Fruit fly (Drosophila melanogaster) whole organism, embryonic: ENCODE data around the gene CG5107.

Experiments used
- B-H1 ChIP-seq: fragments of 200-800 bp; sonication (Bioruptor generic); IDR thresholded peaks from 3 replicates; pipeline ENCODE4 v1.3.6; 2022; ENCODE audit warnings: missing biosample characterization, missing genetic modification characterization
- BEAF-32 ChIP-seq: fragments of 200-800 bp; sonication (Bioruptor generic); optimal IDR thresholded peaks from 3 replicates; lab custom pipeline; 2017; ENCODE audit warnings: missing biosample characterization, missing genetic modification characterization, mild to moderate bottlenecking, moderate library complexity, missing genetic modification reagents
- Bgb ChIP-seq: fragments of 200-800 bp; sonication (Bioruptor generic); IDR thresholded peaks from 2 replicates; pipeline ENCODE4 v1.3.6; 2022; ENCODE audit warnings: missing biosample characterization, missing genetic modification characterization; ENCODE audit not compliant: partially characterized antibody
- Blimp-1 ChIP-seq: fragments of 200-800 bp; sonication (Bioruptor generic); optimal IDR thresholded peaks from 3 replicates; lab custom pipeline; 2018; ENCODE audit warnings: missing biosample characterization, missing genetic modification characterization, mild to moderate bottlenecking, moderate library complexity, missing genetic modification reagents
- CG10147 ChIP-seq: fragments of 200-800 bp; sonication (Bioruptor generic); optimal IDR thresholded peaks from 2 replicates; lab custom pipeline; 2019; ENCODE audit warnings: missing biosample characterization, mild to moderate bottlenecking, missing genetic modification characterization, moderate library complexity
- CG10543 ChIP-seq: fragments of 200-800 bp; sonication (Bioruptor generic); optimal IDR thresholded peaks from 3 replicates; lab custom pipeline; 2017; ENCODE audit warnings: missing biosample characterization, mild to moderate bottlenecking, missing genetic modification characterization, moderate library complexity
- CG10959 ChIP-seq: fragments of 200-800 bp; sonication (Bioruptor generic); IDR thresholded peaks from 2 replicates; pipeline ENCODE4 v1.3.6; 2022; ENCODE audit warnings: missing biosample characterization, missing genetic modification characterization
- CG11695 ChIP-seq: fragments of 200-800 bp; sonication (Bioruptor generic); IDR thresholded peaks from 3 replicates; pipeline ENCODE4 v1.3.6; 2022; ENCODE audit warnings: missing biosample characterization, missing genetic modification characterization
- CG12219 ChIP-seq: fragments of 200-800 bp; sonication (Bioruptor generic); optimal IDR thresholded peaks from 3 replicates; lab custom pipeline; 2018; ENCODE audit warnings: missing biosample characterization, mild to moderate bottlenecking, missing genetic modification characterization
- CG13894 ChIP-seq: fragments of 200-800 bp; sonication (Bioruptor generic); optimal IDR thresholded peaks from 3 replicates; lab custom pipeline; 2018; ENCODE audit warnings: missing biosample characterization, mild to moderate bottlenecking, missing genetic modification characterization, moderate library complexity
- CG16813 ChIP-seq: fragments of 200-800 bp; sonication (Bioruptor generic); IDR thresholded peaks from 3 replicates; pipeline ENCODE4 v1.3.6; 2022; ENCODE audit warnings: missing biosample characterization, missing genetic modification characterization; ENCODE audit not compliant: partially characterized antibody
- CG3726 ChIP-seq: fragments of 200-800 bp; sonication (Bioruptor generic); IDR thresholded peaks from 3 replicates; pipeline ENCODE4, ENCODE4 v1.3.6; 2022; ENCODE audit warnings: missing biosample characterization, missing genetic modification characterization
- CG43689 ChIP-seq: fragments of 200-800 bp; sonication (Bioruptor generic); IDR thresholded peaks from 2 replicates; pipeline ENCODE4 v1.3.6; 2022; ENCODE audit warnings: missing biosample characterization, missing genetic modification characterization
- CG4617 ChIP-seq: fragments of 200-800 bp; sonication (Bioruptor generic); optimal IDR thresholded peaks from 3 replicates; lab custom pipeline; 2016; ENCODE audit warnings: missing biosample characterization, missing genetic modification characterization, borderline replicate concordance
- CG7357 ChIP-seq: fragments of 200-800 bp; sonication (Bioruptor generic); IDR thresholded peaks from 3 replicates; pipeline ENCODE4 v1.3.6; 2022; ENCODE audit warnings: missing biosample characterization, missing genetic modification characterization
- CG8765 ChIP-seq: fragments of 200-800 bp; sonication (Bioruptor generic); IDR thresholded peaks from 2 replicates; pipeline ENCODE4 v1.3.6; 2022; ENCODE audit warnings: missing biosample characterization, missing genetic modification characterization
- CG9215 ChIP-seq: fragments of 200-800 bp; sonication (Bioruptor generic); IDR thresholded peaks from 2 replicates; pipeline ENCODE4 v1.3.6; 2022; ENCODE audit warnings: missing biosample characterization, missing genetic modification characterization
- CG9797 ChIP-seq: fragments of 200-800 bp; sonication (Bioruptor generic); optimal IDR thresholded peaks from 3 replicates; lab custom pipeline; 2018; ENCODE audit warnings: missing biosample characterization, mild to moderate bottlenecking, missing genetic modification characterization
- CkIIα-i1 ChIP-seq: fragments of 200-800 bp; sonication (Bioruptor generic); IDR thresholded peaks from 2 replicates; pipeline ENCODE4 v1.3.6; 2022; ENCODE audit warnings: missing biosample characterization, missing genetic modification characterization
- Dek ChIP-seq: fragments of 200-800 bp; sonication (Bioruptor generic); optimal IDR thresholded peaks from 3 replicates; lab custom pipeline; 2019; ENCODE audit warnings: missing biosample characterization, mild to moderate bottlenecking, missing genetic modification characterization, moderate library complexity
- Fer3 ChIP-seq: fragments of 200-800 bp; sonication (Bioruptor generic); optimal IDR thresholded peaks from 2 replicates; lab custom pipeline; 2018; ENCODE audit warnings: missing biosample characterization, mild to moderate bottlenecking, missing genetic modification characterization, moderate library complexity
- GATAe ChIP-seq: fragments of 200-800 bp; sonication (Bioruptor generic); conservative IDR thresholded peaks from 2 replicates; pipeline ENCODE4 v1.3.6; 2022; ENCODE audit warnings: missing biosample characterization, missing genetic modification characterization
- MBD-R2 ChIP-seq: fragments of 200-800 bp; sonication (Bioruptor generic); IDR thresholded peaks from 2 replicates; pipeline ENCODE4 v1.3.6; 2022; ENCODE audit warnings: missing biosample characterization, missing genetic modification characterization
- Mes4 ChIP-seq: fragments of 200-800 bp; sonication (Bioruptor generic); optimal IDR thresholded peaks from 2 replicates; lab custom pipeline; 2016; ENCODE audit warnings: missing biosample characterization, missing genetic modification characterization
- Nf-YC ChIP-seq: fragments of 200-800 bp; optimal IDR thresholded peaks from 3 replicates; lab custom pipeline; 2019; ENCODE audit warnings: missing biosample characterization, mild to moderate bottlenecking, missing genetic modification characterization, moderate library complexity
- Oaz ChIP-seq: fragments of 200-800 bp; sonication (Bioruptor generic); IDR thresholded peaks from 2 replicates; pipeline ENCODE4 v1.3.6; 2022; ENCODE audit warnings: missing biosample characterization, missing genetic modification characterization
- Ptx1 ChIP-seq: fragments of 200-800 bp; sonication (Bioruptor generic); IDR thresholded peaks from 2 replicates; pipeline ENCODE4 v1.3.6; 2022; ENCODE audit warnings: missing biosample characterization, missing genetic modification characterization
- Rx ChIP-seq: fragments of 200-800 bp; sonication (Bioruptor generic); IDR thresholded peaks from 2 replicates; pipeline ENCODE4 v1.3.6; 2022; ENCODE audit warnings: missing biosample characterization, missing genetic modification characterization
- Scr ChIP-seq: fragments of 200-800 bp; sonication (Bioruptor generic); IDR thresholded peaks from 2 replicates; pipeline ENCODE4 v1.3.6; 2022; ENCODE audit warnings: missing biosample characterization, missing genetic modification characterization; ENCODE audit not compliant: partially characterized antibody
- Sry-δ ChIP-seq: fragments of 200-800 bp; sonication (Bioruptor generic); optimal IDR thresholded peaks from 2 replicates; lab custom pipeline; 2016; ENCODE audit warnings: missing biosample characterization, missing genetic modification characterization
- btn ChIP-seq: fragments of 200-800 bp; sonication (Bioruptor generic); optimal IDR thresholded peaks from 2 replicates; lab custom pipeline; 2016; ENCODE audit warnings: missing biosample characterization, missing genetic modification characterization
- croc ChIP-seq: fragments of 200-800 bp; sonication (Bioruptor generic); conservative IDR thresholded peaks from 3 replicates; pipeline ENCODE4 v1.3.6; 2022; ENCODE audit warnings: missing biosample characterization, missing genetic modification characterization
- dan ChIP-seq: fragments of 200-800 bp; sonication (Bioruptor generic); IDR thresholded peaks from 2 replicates; pipeline ENCODE4 v1.3.6; 2022; ENCODE audit warnings: missing biosample characterization, missing genetic modification characterization
- ewg ChIP-seq: fragments of 200-800 bp; sonication (Bioruptor generic); optimal IDR thresholded peaks from 3 replicates; lab custom pipeline; 2017; ENCODE audit warnings: mild to moderate bottlenecking, missing biosample characterization, missing genetic modification reagents, missing genetic modification characterization
- exex ChIP-seq: fragments of 200-800 bp; sonication (Bioruptor generic); optimal IDR thresholded peaks from 4 replicates; lab custom pipeline; 2018; ENCODE audit warnings: missing biosample characterization, mild to moderate bottlenecking, missing genetic modification characterization, moderate library complexity
- eyg ChIP-seq: fragments of 200-800 bp; sonication (Bioruptor generic); optimal IDR thresholded peaks from 3 replicates; lab custom pipeline; 2016; ENCODE audit warnings: missing biosample characterization, missing genetic modification characterization
- fd3F ChIP-seq: fragments of 200-800 bp; sonication (Bioruptor generic); optimal IDR thresholded peaks from 2 replicates; lab custom pipeline; 2018; ENCODE audit warnings: missing biosample characterization, mild to moderate bottlenecking, missing genetic modification characterization, moderate library complexity
- fd64A ChIP-seq: fragments of 200-800 bp; sonication (Bioruptor generic); optimal IDR thresholded peaks from 3 replicates; lab custom pipeline; 2018; ENCODE audit warnings: missing biosample characterization, mild to moderate bottlenecking, missing genetic modification characterization
- fd96Cb ChIP-seq: fragments of 200-800 bp; sonication (Bioruptor generic); optimal IDR thresholded peaks from 2 replicates; lab custom pipeline; 2018; ENCODE audit warnings: missing biosample characterization, mild to moderate bottlenecking, missing genetic modification characterization, moderate library complexity
- ham ChIP-seq: fragments of 200-800 bp; sonication (Bioruptor generic); IDR thresholded peaks from 2 replicates; pipeline ENCODE4 v1.3.6; 2022; ENCODE audit warnings: missing biosample characterization, missing genetic modification characterization
- hbn ChIP-seq: fragments of 200-800 bp; sonication (Bioruptor generic); IDR thresholded peaks from 2 replicates; pipeline ENCODE4 v1.3.6; 2022; ENCODE audit warnings: missing biosample characterization, missing genetic modification characterization; ENCODE audit not compliant: partially characterized antibody
- kah ChIP-seq: fragments of 200-800 bp; sonication (Bioruptor generic); optimal IDR thresholded peaks from 2 replicates; lab custom pipeline; 2018; ENCODE audit warnings: missing biosample characterization, mild to moderate bottlenecking, missing genetic modification characterization
- lab ChIP-seq: fragments of 200-800 bp; sonication (Bioruptor generic); optimal IDR thresholded peaks from 3 replicates; lab custom pipeline; 2017; ENCODE audit warnings: missing biosample characterization, missing genetic modification characterization, mild to moderate bottlenecking, moderate library complexity, missing genetic modification reagents
- lilli ChIP-seq: fragments of 200-800 bp; sonication (Bioruptor generic); optimal IDR thresholded peaks from 3 replicates; lab custom pipeline; 2016; ENCODE audit warnings: missing biosample characterization, missing genetic modification characterization
- nau ChIP-seq: fragments of 200-800 bp; sonication (Bioruptor generic); optimal IDR thresholded peaks from 3 replicates; lab custom pipeline; 2017; ENCODE audit warnings: missing biosample characterization, mild to moderate bottlenecking, missing genetic modification characterization, missing genetic modification reagents
- run ChIP-seq: fragments of 200-800 bp; sonication (Bioruptor generic); optimal IDR thresholded peaks from 3 replicates; lab custom pipeline; 2018; ENCODE audit warnings: missing biosample characterization, mild to moderate bottlenecking, missing genetic modification characterization
- schlank ChIP-seq: fragments of 200-800 bp; sonication (Bioruptor generic); optimal IDR thresholded peaks from 2 replicates; lab custom pipeline; 2018; ENCODE audit warnings: missing biosample characterization, mild to moderate bottlenecking, missing genetic modification characterization
- slbo ChIP-seq: fragments of 200-800 bp; sonication (Bioruptor generic); IDR thresholded peaks from 2 replicates; pipeline ENCODE4 v1.3.6; 2022; ENCODE audit warnings: missing biosample characterization, missing genetic modification characterization
- slp2 ChIP-seq: fragments of 200-800 bp; sonication (Bioruptor generic); optimal IDR thresholded peaks from 2 replicates; lab custom pipeline; 2016; ENCODE audit warnings: missing biosample characterization, missing genetic modification characterization

The CG5107 gene

DNA sequence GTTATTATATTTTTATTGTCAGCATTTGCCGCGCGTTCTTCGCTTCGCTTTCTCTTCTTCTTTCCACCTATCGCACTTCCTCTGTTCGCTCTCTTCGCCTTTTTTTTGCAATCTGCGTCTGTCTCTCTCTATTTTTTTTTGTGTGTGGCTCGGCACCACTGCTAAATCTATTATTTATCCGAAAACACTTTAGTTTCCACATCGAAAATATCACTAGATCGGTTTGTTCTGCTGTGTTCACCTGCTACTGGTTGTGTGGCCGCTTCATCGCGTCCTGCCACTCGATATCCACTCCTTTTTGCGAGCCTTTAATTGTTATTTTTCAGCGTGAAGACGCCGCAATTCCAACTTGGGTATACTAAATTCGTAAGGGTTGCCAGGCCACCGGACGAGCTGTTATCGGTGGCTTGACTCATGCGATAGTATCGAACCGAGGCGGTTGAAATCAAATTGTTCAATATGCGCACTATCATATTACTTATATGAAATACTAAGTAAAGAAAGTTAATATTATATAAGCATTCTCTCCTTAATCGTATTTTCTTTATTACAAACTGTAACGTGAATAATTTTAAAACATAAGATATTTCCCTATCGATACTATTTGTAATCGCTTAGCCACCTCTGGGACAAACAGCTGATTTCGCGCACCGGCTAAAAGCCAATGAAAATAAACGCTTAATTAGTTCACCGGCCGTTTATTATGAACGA is 22.4 kb upstream of the CG5107 start, which contains the start of the genes XNP, CG42488 and CG5116 (continued):
- TF ChIP-seq lab (GFP tag; lab: Kevin White, UChicago) = no peak
- peak; percentile 77 for TF ChIP-seq Sry-δ
- no peak for TF ChIP-seq CG7357
- TF ChIP-seq CG3726 (GFP tag; lab: Robert Waterston, UW) = no peak
- TF ChIP-seq fd96Cb = peak; percentile 4
- no peak for TF ChIP-seq dan
- TF ChIP-seq Bgb (GFP tag; lab: Robert Waterston, UW) = peak; percentile 97
- TF ChIP-seq schlank (tag; lab: Kevin White, UChicago) = no peak
- no peak for TF ChIP-seq CG13894 (tag; lab: Kevin White, UChicago)
- no peak for TF ChIP-seq CkIIα-i1 (GFP tag; lab: Robert Waterston, UW)
- TF ChIP-seq CG43689 = no peak
- TF ChIP-seq CG12219 (GFP tag; lab: Kevin White, UChicago) = no peak
- TF ChIP-seq slp2 (GFP tag; lab: Kevin White, UChicago) = no peak
- peak; percentile 32 for TF ChIP-seq Dek
- peak; percentile 45 for TF ChIP-seq Fer3 (tag; lab: Kevin White, UChicago)
- TF ChIP-seq nau = no peak

DNA sequence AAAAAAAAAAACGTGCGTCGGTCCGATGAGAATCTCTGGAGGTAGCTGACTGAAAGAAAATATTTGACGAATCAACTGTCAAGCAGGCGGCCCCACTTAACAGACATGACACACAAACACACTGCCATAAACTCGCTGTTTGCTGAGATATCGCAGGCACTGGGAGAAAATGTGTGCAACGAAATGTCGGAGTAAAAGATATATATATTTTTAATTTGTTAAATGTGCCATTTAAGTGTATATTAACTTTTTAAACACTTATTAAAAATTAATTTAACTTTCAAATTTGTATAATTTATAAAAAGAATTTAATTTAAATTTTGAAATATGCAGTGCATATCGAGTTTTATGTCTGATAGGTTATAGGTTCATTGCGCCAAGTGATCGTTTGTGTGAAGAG is 15.9 kb upstream of the CG5107 start:
- no peak for TF ChIP-seq ewg
- no peak for TF ChIP-seq lilli
- TF ChIP-seq CG9215 = no peak
- no peak for TF ChIP-seq Rx
- no peak for TF ChIP-seq Scr (GFP tag; lab: Robert Waterston, UW)
- 0 out of 2 replicates have a peak, but pooled peaks have one; percentile 13 for TF ChIP-seq CG10959 (GFP tag; lab: Robert Waterston, UW)
- peak; percentile 61 for TF ChIP-seq CG10543 (GFP tag; lab: Kevin White, UChicago)
- TF ChIP-seq CG4617 = no peak
- peak; percentile 14 for TF ChIP-seq run (tag; lab: Kevin White, UChicago)
- peak; percentile 77 for TF ChIP-seq Blimp-1 (GFP tag; lab: Kevin White, UChicago)
- TF ChIP-seq Mes4 (GFP tag; lab: Kevin White, UChicago) = no peak
- TF ChIP-seq B-H1 (GFP tag; lab: Robert Waterston, UW) = no peak
- no peak for TF ChIP-seq hbn (GFP tag; lab: Robert Waterston, UW)
- TF ChIP-seq fd64A (GFP tag; lab: Kevin White, UChicago) = peak; percentile 47
- TF ChIP-seq btn = no peak
- no peak for TF ChIP-seq fd3F (GFP tag; lab: Kevin White, UChicago)
- no peak for TF ChIP-seq Oaz
- TF ChIP-seq MBD-R2 = no peak; the same call in 1 of the 2 replicates
- TF ChIP-seq Ptx1 = peak; percentile 57; the same call in 1 of the 2 replicates
- TF ChIP-seq GATAe = peak; percentile 67; the same call in 1 of the 2 replicates
- no peak for TF ChIP-seq exex (tag; lab: Kevin White, UChicago)
- TF ChIP-seq CG10147 = peak; percentile 33
- no peak for TF ChIP-seq eyg
- TF ChIP-seq CG16813 (GFP tag; lab: Robert Waterston, UW) = no peak
- peak; percentile 16 for TF ChIP-seq CG9797 (GFP tag; lab: Kevin White, UChicago)
- TF ChIP-seq kah = peak; percentile 19
- TF ChIP-seq ham (GFP tag; lab: Robert Waterston, UW) = no peak
- TF ChIP-seq BEAF-32 = no peak
- TF ChIP-seq CG8765 (GFP tag; lab: Robert Waterston, UW) = no peak
- peak; percentile 39 for TF ChIP-seq Nf-YC
- peak; percentile 38; the same call in 1 of the 3 replicates for TF ChIP-seq croc
- peak; percentile 24; the same call in 1 of the 2 replicates for TF ChIP-seq slbo (GFP tag; lab: Robert Waterston, UW)
- peak; percentile 78; the same call in 2 of the 3 replicates for TF ChIP-seq CG11695 (GFP tag; lab: Robert Waterston, UW)
